Worm (Caenorhabditis elegans): ENCODE measurements around the gene Y26G10.6.
A peak's percentile ranks its signal among the peaks of the same experiment; 100 is the strongest.

The Y26G10.6 gene

DNA sequence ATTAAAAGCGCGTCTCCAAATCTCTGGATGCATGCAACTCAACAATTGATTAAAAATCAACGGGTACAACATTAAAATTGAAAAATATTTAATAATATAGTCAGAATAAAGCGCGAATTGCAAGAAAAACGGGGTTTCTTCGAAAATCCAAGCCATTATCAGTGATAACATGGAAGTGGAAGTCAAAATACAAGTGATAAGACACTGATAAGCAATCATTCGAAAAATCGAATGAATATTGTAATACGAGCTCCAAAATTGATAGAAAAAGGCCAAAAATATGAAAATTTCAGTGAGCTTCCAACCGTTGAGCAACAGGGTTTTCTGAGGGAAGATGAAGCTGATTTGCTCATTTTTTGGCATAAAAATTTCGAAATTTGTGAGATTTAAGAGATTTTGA, 5.5 kb upstream of the Y26G10.6 start:
- TF ChIP-seq pqm-1 (tag; optimal IDR thresholded peaks at IDR 0.05), result peak; percentile 75
- no peak for TF ChIP-seq nhr-42 (GFP tag; IDR thresholded peaks at IDR 0.05)

ce11 chrV:17695802-17696201, 4.0 kb upstream of the Y26G10.6 start, which contains the start of gene Y26G10.1:
TSS of gene Y26G10.1 (minus strand) at chrV:17695902.
- TF ChIP-seq mep-1 (tag; optimal IDR thresholded peaks at IDR 0.05) (no peak), zfp-3 (GFP tag; conservative IDR thresholded peaks at IDR 0.05) (no peak), madf-5 (GFP tag; IDR thresholded peaks at IDR 0.05) (no peak), arid-1 (GFP tag; conservative IDR thresholded peaks at IDR 0.05) (no peak), attf-4 (tag; optimal IDR thresholded peaks at IDR 0.05) (no peak), mes-2 (tag; optimal IDR thresholded peaks at IDR 0.05; ENCODE audit: poor library complexity, severe bottlenecking) (no peak), nhr-25 (tag; optimal IDR thresholded peaks at IDR 0.05; ENCODE audit: borderline replicate concordance, insufficient read depth) (no peak), ceh-44 (GFP tag; IDR thresholded peaks at IDR 0.05) (no peak), daf-12 (tag; optimal IDR thresholded peaks at IDR 0.05) (no peak), nhr-11 (tag; optimal IDR thresholded peaks at IDR 0.05) (no peak), ceh-62 (tag; optimal IDR thresholded peaks at IDR 0.05) (no peak), dpl-1 (GFP tag; optimal IDR thresholded peaks at IDR 0.05) (no peak)

- TF ChIP-seq nhr-237 (tag; optimal IDR thresholded peaks at IDR 0.05), result no peak
- TF ChIP-seq unc-62 (GFP tag; optimal IDR thresholded peaks at IDR 0.05 in 1 of 2), result no peak
- TF ChIP-seq unc-62 (tag; optimal IDR thresholded peaks at IDR 0.05), result no peak
- no peak for TF ChIP-seq ceh-20 (GFP tag; IDR thresholded peaks at IDR 0.05)
- TF ChIP-seq dmd-6 (GFP tag; IDR thresholded peaks at IDR 0.05), result no peak
- TF ChIP-seq Y75B8A.6 (GFP tag; IDR thresholded peaks at IDR 0.05), result no peak
- TF ChIP-seq nhr-77 (tag; optimal IDR thresholded peaks at IDR 0.05), result no peak
- no peak for TF ChIP-seq duxl-1 (tag; optimal IDR thresholded peaks at IDR 0.05; ENCODE audit: poor library complexity)
Observed at ce11 chrV:17696753-17697152, 3.0 kb upstream of the Y26G10.6 start, which contains the start of gene spp-29. TSS of gene spp-29 (minus strand) at chrV:17696853.

DNA sequence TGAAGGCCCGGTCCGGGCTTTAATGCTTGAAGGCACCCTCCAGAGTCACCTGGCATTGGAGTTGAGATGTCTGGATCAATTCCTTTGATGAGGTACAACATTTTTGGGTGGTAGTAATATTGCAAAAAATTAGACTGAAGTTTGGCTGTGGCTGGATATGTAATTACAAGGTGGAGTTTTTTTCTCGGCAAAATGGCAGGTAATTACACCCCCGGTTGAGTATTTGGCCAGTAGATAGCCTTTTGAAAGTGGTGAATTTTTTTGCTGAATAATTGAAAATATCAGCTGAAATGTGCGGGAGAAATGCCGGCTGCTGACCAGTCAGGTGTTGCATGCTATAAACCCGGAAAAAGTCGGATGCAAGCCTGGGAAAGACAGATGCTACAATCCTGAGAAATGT, 662 bp upstream of the Y26G10.6 start, which contains the start of gene Y26G10.4:
Gene Y26G10.4, minus strand, starts transcription at position 101 of the 400 bp plus-strand sequence.
- TF ChIP-seq madf-9 (GFP tag; conservative IDR thresholded peaks at IDR 0.05) (no peak), saeg-2 (GFP tag; IDR thresholded peaks at IDR 0.05) (no peak), nhr-111 (GFP tag; optimal IDR thresholded peaks at IDR 0.05) (no peak), F44E2.7 (GFP tag; IDR thresholded peaks at IDR 0.05) (no peak), nhr-6 (tag; optimal IDR thresholded peaks at IDR 0.05) (no peak), ZK546.5 (tag; optimal IDR thresholded peaks at IDR 0.05) (no peak), R02D3.7 (tag; optimal IDR thresholded peaks at IDR 0.05) (no peak), dmd-9 (GFP tag; IDR thresholded peaks at IDR 0.05) (no peak), ama-1 (optimal IDR thresholded peaks at IDR 0.05) (no peak), sdz-12 (GFP tag; optimal IDR thresholded peaks at IDR 0.05) (no peak), nhr-77 (tag; optimal IDR thresholded peaks at IDR 0.05) (no peak), T20F7.1 (GFP tag; optimal IDR thresholded peaks at IDR 0.05) (no peak), arid-1 (GFP tag; conservative IDR thresholded peaks at IDR 0.05) (no peak), nhr-11 (tag; optimal IDR thresholded peaks at IDR 0.05) (no peak)

DNA sequence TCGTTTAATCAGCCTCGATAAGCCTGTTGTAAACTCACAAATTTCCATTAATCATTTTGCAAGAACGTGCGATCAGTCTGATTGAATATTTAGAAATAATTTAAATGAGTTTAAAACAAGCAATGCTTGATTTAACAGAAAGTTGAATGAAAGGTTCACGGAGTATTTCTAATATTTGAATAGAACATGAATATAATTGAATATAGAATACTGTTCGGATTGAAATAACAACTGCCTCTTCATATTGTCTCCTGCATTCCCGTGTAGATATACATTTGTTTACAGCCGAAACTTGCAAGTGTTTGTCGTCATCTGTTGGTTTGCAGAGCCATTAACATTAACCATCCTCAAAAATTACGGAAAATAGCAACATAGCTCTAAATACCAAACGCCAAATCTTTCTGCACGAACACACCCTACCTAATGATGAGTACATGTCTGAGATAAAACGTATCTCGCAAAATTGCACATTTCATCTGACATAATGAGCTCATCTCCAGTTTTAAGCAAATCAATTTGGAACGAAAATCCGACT, 1.0 kb downstream of the Y26G10.6 start, which contains the start of the genes Y26G10.5 and srh-32:
Gene Y26G10.5, minus strand, starts transcription at position 101 of the 535 bp plus-strand sequence.
Gene srh-32, plus strand, starts transcription at position 485 of the 535 bp plus-strand sequence.
- TF ChIP-seq aha-1 (tag) (peak; percentile 55), snpc-1.2 (GFP tag; IDR thresholded peaks at IDR 0.05) (no peak)
